Fruit fly (Drosophila melanogaster) whole organism, wandering third instar larva: Measurements from ENCODE around the gene CG10435.

Source experiments
- Dfd ChIP-seq: fragments of >200 bp; optimal IDR thresholded peaks from 2 replicates; lab custom pipeline; 2017; ENCODE audit warnings: missing biosample characterization, missing genetic modification characterization
- Hnf4 ChIP-seq: fragments of 200-800 bp; sonication (Bioruptor generic); optimal IDR thresholded peaks from 2 replicates; lab custom pipeline; 2016; ENCODE audit warnings: missing biosample characterization, mild to moderate bottlenecking, missing genetic modification characterization
- Myc ChIP-seq: fragments of >200 bp; optimal IDR thresholded peaks from 2 replicates; lab custom pipeline; 2017
- Vsx2 ChIP-seq: fragments of 200-300, 225-300 bp; sonication (Bioruptor generic); optimal IDR thresholded peaks from 2 replicates; lab custom pipeline; 2018; ENCODE audit warnings: missing biosample characterization, missing genetic modification characterization; ENCODE audit not compliant: partially characterized antibody
- dl ChIP-seq, 2 experiments: fragments of 175-275, 200-275 bp in 1 of 2; fragments of 200-275 bp in 1 of 2; sonication (Bioruptor generic); optimal IDR thresholded peaks; lab custom pipeline; 2018; ENCODE audit warnings: mild to moderate bottlenecking in 2 of 2, missing biosample characterization in 2 of 2, missing genetic modification characterization in 2 of 2, moderate library complexity in 2 of 2; ENCODE audit not compliant: partially characterized antibody in 2 of 2, insufficient read depth in 1 of 2
- foxo ChIP-seq, 2 experiments: fragments of 200-800 bp; sonication (Bioruptor generic); optimal IDR thresholded peaks; 2 replicates in 1 of 2; 3 replicates in 1 of 2; lab custom pipeline; 2016 to 2017; ENCODE audit warnings: missing biosample characterization in 2 of 2, missing genetic modification characterization in 2 of 2
- fru ChIP-seq: fragments of 200-800 bp; sonication (Bioruptor generic); optimal IDR thresholded peaks from 3 replicates; lab custom pipeline; 2016; ENCODE audit warnings: missing biosample characterization, mild to moderate bottlenecking, missing genetic modification characterization

DNA sequence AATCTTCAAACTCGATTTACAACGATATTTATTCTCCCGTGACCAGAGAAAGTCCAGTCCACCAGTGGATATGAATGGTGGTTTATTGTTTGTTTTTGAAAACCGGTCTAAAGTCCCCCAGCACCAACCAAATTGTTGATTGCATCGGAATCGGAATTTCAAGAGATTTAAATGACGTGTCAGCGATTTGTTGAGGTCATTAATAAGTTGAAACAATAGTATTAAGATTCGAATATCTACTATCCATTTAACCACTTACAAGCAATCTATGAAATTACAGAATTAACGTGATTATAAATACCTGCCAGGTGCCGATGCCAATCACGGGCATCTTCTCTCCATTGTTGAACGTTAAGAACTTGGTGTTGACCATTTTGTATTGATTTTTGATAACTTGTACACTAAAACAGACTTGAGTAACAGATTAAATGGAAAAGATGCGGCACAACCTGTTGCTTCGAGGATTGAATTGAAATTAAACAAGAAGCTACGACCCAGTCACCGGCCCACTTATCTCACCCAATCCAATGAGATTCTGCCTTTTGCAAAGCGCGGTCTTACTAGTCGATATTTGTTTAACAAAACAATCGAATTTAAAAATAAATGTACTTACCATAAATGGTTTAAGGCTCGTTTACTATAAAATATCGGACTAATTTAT, 5.3 kb downstream of the CG10435 start, which contains the start of gene CG2767:
- TF ChIP-seq foxo (GFP tag; optimal IDR thresholded peaks at IDR 0.05; lab: Kevin White, UChicago) (no peak), Hnf4 (GFP tag; lab: Kevin White, UChicago) (peak; percentile 20), fru (GFP tag; lab: Kevin White, UChicago) (no peak), dl (GFP tag; optimal IDR thresholded peaks at IDR 0.05; lab: Kevin White, UChicago; ENCODE audit: insufficient read depth in 1 of 2, partially characterized antibody in 2 of 2) (no peak), Vsx2 (GFP tag; lab: Kevin White, UChicago) (no peak), Myc (no peak), Dfd (GFP tag; lab: Kevin White, UChicago) (no peak)
